Worm (Caenorhabditis elegans) whole organism, young adult: ENCODE measurements around the gene pas-1.

Experiments
- F57A8.1 ChIP-seq: fragments of 200-800 bp; sonication (Bioruptor generic); optimal IDR thresholded peaks from 2 replicates; lab custom pipeline; 2018; ENCODE audit warnings: mild to moderate bottlenecking, missing genetic modification characterization, moderate library complexity, missing compliant biosample characterization
- Y53F4B.3 ChIP-seq: fragments of 200-800 bp; sonication (Bioruptor generic); IDR thresholded peaks from 2 replicates; pipeline ENCODE4 v1.3.6; 2022; ENCODE audit warnings: missing genetic modification reagents, missing genetic modification characterization, missing compliant biosample characterization
- athp-1 ChIP-seq: sonication (generic microtip); optimal IDR thresholded peaks from 2 replicates; lab custom pipeline; 2017; ENCODE audit warnings: mild to moderate bottlenecking, missing genetic modification characterization, missing compliant biosample characterization
- cebp-1 ChIP-seq, 2 experiments: fragments of 200-800 bp in 1 of 2; sonication (Bioruptor generic) in 1 of 2; sonication (generic microtip) in 1 of 2; IDR thresholded peaks in 1 of 2; optimal IDR thresholded peaks in 1 of 2; 2 replicates each; pipeline versions ENCODE4 v1.3.6 to Lab custom; 2017 to 2022; ENCODE audit warnings: missing compliant biosample characterization in 2 of 2, missing genetic modification characterization in 2 of 2, mild to moderate bottlenecking in 1 of 2, missing genetic modification reagents in 1 of 2, moderate library complexity in 1 of 2
- efl-1 ChIP-seq: fragments of 150-350 bp; optimal IDR thresholded peaks from 2 replicates; lab custom pipeline; 2014; ENCODE audit warnings: missing biosample characterization, missing genetic modification reagents, missing genetic modification characterization
- nfyb-1 ChIP-seq: fragments of 200-800 bp; sonication (Bioruptor generic); IDR thresholded peaks from 2 replicates; pipeline ENCODE4 v1.3.6; 2022; ENCODE audit warnings: missing genetic modification reagents, missing genetic modification characterization, missing compliant biosample characterization
- repo-1 ChIP-seq: sonication (generic microtip); optimal IDR thresholded peaks from 2 replicates; lab custom pipeline; 2017; ENCODE audit warnings: mild to moderate bottlenecking, missing genetic modification characterization, missing compliant biosample characterization
- snpc-3.4 ChIP-seq: sonication (generic microtip); optimal IDR thresholded peaks from 2 replicates; lab custom pipeline; 2017; ENCODE audit warnings: missing genetic modification characterization, mild to moderate bottlenecking, missing compliant biosample characterization, antibody characterized with exemption, moderate library complexity, missing genotype, missing genetic modification reagents
- unc-130 ChIP-seq: sonication (generic microtip); optimal IDR thresholded peaks from 2 replicates; lab custom pipeline; 2016; ENCODE audit warnings: missing genetic modification reagents, missing genetic modification characterization, missing compliant biosample characterization
- unc-62 ChIP-seq: fragments of 150-350 bp; optimal IDR thresholded peaks from 2 replicates; lab custom pipeline; 2014; ENCODE audit warnings: missing biosample characterization, missing genetic modification reagents, missing genetic modification characterization
- ztf-25 ChIP-seq: fragments of 200-800 bp; sonication (Bioruptor generic); IDR thresholded peaks from 2 replicates; pipeline ENCODE4 v1.3.6; 2022; ENCODE audit warnings: missing genetic modification reagents, missing genetic modification characterization, missing compliant biosample characterization

ce11 chrV:14462653-14463052 is 40.2 kb upstream of the pas-1 start:
- TF ChIP-seq athp-1 (tag; lab: Kevin White, UChicago) (no peak), snpc-3.4 (tag; lab: Kevin White, UChicago) (no peak), unc-130 (no peak), cebp-1 (GFP tag; IDR thresholded peaks at IDR 0.05; lab: Robert Waterston, UW) (no peak), cebp-1 (tag; optimal IDR thresholded peaks at IDR 0.05; lab: Kevin White, UChicago) (no peak), F57A8.1 (GFP tag; lab: Kevin White, UChicago) (no peak), Y53F4B.3 (GFP tag; lab: Robert Waterston, UW) (no peak), repo-1 (no peak), efl-1 (GFP tag; lab: Kevin White, UChicago) (no peak), nfyb-1 (GFP tag; lab: Robert Waterston, UW) (no peak), unc-62 (GFP tag; lab: Kevin White, UChicago) (no peak), ztf-25 (GFP tag; lab: Robert Waterston, UW) (no peak)
